Fruit fly (Drosophila melanogaster) whole organism, embryonic: Measurements from ENCODE around the gene Dok.
A peak's percentile ranks its signal among the peaks of the same experiment; 100 is the strongest.

Source experiments
- Atf6 ChIP-seq: fragments of 200-800 bp; sonication (Bioruptor generic); IDR thresholded peaks from 2 replicates; pipeline ENCODE4 v1.3.6; 2022; ENCODE audit warnings: missing biosample characterization, missing genetic modification characterization
- CG10366 ChIP-seq: fragments of 200-800 bp; sonication (Bioruptor generic); IDR thresholded peaks from 2 replicates; pipeline ENCODE4 v1.3.6; 2022; ENCODE audit warnings: missing biosample characterization, missing genetic modification characterization
- CG12299 ChIP-seq: fragments of 200-800 bp; sonication (Bioruptor generic); optimal IDR thresholded peaks from 2 replicates; lab custom pipeline; 2018; ENCODE audit warnings: missing biosample characterization, mild to moderate bottlenecking, missing genetic modification characterization
- CG13424 ChIP-seq: fragments of 200-800 bp; sonication (Bioruptor generic); optimal IDR thresholded peaks from 2 replicates; lab custom pipeline; 2019; ENCODE audit warnings: missing biosample characterization, mild to moderate bottlenecking, missing genetic modification characterization, moderate library complexity
- CG15696 ChIP-seq: fragments of 200-800 bp; sonication (Bioruptor generic); optimal IDR thresholded peaks from 2 replicates; lab custom pipeline; 2019; ENCODE audit warnings: missing biosample characterization, mild to moderate bottlenecking, missing genetic modification characterization, moderate library complexity
- CG1602 ChIP-seq: fragments of 200-800 bp; sonication (Bioruptor generic); optimal IDR thresholded peaks from 3 replicates; lab custom pipeline; 2016; ENCODE audit warnings: missing biosample characterization, missing genetic modification characterization
- CG16863 ChIP-seq: fragments of 200-800 bp; sonication (Bioruptor generic); optimal IDR thresholded peaks from 3 replicates; lab custom pipeline; 2016; ENCODE audit warnings: missing biosample characterization, missing genetic modification characterization
- CG17829 ChIP-seq: fragments of 200-800 bp; optimal IDR thresholded peaks from 2 replicates; lab custom pipeline; 2019; ENCODE audit warnings: missing biosample characterization, mild to moderate bottlenecking, missing genetic modification characterization, moderate library complexity
- CG18599 ChIP-seq: fragments of 200-800 bp; sonication (Bioruptor generic); optimal IDR thresholded peaks from 3 replicates; lab custom pipeline; 2017; ENCODE audit warnings: missing biosample characterization, missing genetic modification characterization, mild to moderate bottlenecking, moderate library complexity, missing genetic modification reagents
- CG2202 ChIP-seq: fragments of 200-800 bp; sonication (Bioruptor generic); optimal IDR thresholded peaks from 2 replicates; lab custom pipeline; 2018; ENCODE audit warnings: missing biosample characterization, mild to moderate bottlenecking, missing genetic modification characterization
- CG32767 ChIP-seq: fragments of 200-800 bp; sonication (Bioruptor generic); IDR thresholded peaks from 2 replicates; pipeline ENCODE4 v1.3.6; 2022; ENCODE audit warnings: missing biosample characterization, missing genetic modification characterization
- CG32772 ChIP-seq: fragments of 200-800 bp; sonication (Bioruptor generic); IDR thresholded peaks from 2 replicates; pipeline ENCODE4 v1.3.6; 2022; ENCODE audit warnings: missing biosample characterization, missing genetic modification characterization
- CG34376 ChIP-seq: fragments of 200-800 bp; sonication (Bioruptor generic); optimal IDR thresholded peaks from 2 replicates; lab custom pipeline; 2018; ENCODE audit warnings: missing biosample characterization, mild to moderate bottlenecking, missing genetic modification characterization
- CG7928 ChIP-seq: fragments of 200-800 bp; sonication (Bioruptor generic); optimal IDR thresholded peaks from 2 replicates; lab custom pipeline; 2017; ENCODE audit warnings: missing biosample characterization, mild to moderate bottlenecking, missing genetic modification characterization
- CG7987 ChIP-seq: fragments of 200-800 bp; sonication (Bioruptor generic); optimal IDR thresholded peaks from 2 replicates; lab custom pipeline; 2018; ENCODE audit warnings: missing biosample characterization, mild to moderate bottlenecking, missing genetic modification characterization, moderate library complexity
- CG9609 ChIP-seq: fragments of 200-800 bp; sonication (Bioruptor generic); optimal IDR thresholded peaks from 3 replicates; lab custom pipeline; 2016; ENCODE audit warnings: missing biosample characterization, missing genetic modification characterization
- CHES-1-like ChIP-seq: fragments of 200-800 bp; sonication (Bioruptor generic); optimal IDR thresholded peaks from 2 replicates; lab custom pipeline; 2016; ENCODE audit warnings: missing biosample characterization, missing genetic modification characterization
- Dbx ChIP-seq: fragments of 200-800 bp; sonication (Bioruptor generic); IDR thresholded peaks from 3 replicates; pipeline ENCODE4 v1.3.6; 2022; ENCODE audit warnings: missing biosample characterization, missing genetic modification characterization
- Doc2 ChIP-seq: fragments of 200-800 bp; sonication (Bioruptor generic); IDR thresholded peaks from 2 replicates; pipeline ENCODE4 v1.3.6; 2022; ENCODE audit warnings: missing biosample characterization, missing genetic modification characterization
- Ets97D ChIP-seq: fragments of 200-800 bp; sonication (Bioruptor generic); optimal IDR thresholded peaks from 3 replicates; lab custom pipeline; 2016; ENCODE audit warnings: missing biosample characterization, missing genetic modification characterization
- H15 ChIP-seq: fragments of 200-800 bp; sonication (Bioruptor generic); IDR thresholded peaks from 3 replicates; pipeline ENCODE4 v1.3.6; 2022; ENCODE audit warnings: missing biosample characterization, missing genetic modification characterization
- HLHmδ ChIP-seq: fragments of 200-800 bp; sonication (Bioruptor generic); optimal IDR thresholded peaks from 2 replicates; lab custom pipeline; 2018; ENCODE audit warnings: missing biosample characterization, mild to moderate bottlenecking, missing genetic modification characterization, moderate library complexity
- HmgD ChIP-seq: fragments of 200-800 bp; sonication (Bioruptor generic); optimal IDR thresholded peaks from 3 replicates; lab custom pipeline; 2016; ENCODE audit warnings: missing biosample characterization, missing genetic modification characterization
- Hr39 ChIP-seq: fragments of >200 bp; optimal IDR thresholded peaks from 2 replicates; lab custom pipeline; 2017
- Hr51 ChIP-seq, 2 experiments: fragments of 200-800 bp; sonication (Bioruptor generic); optimal IDR thresholded peaks; 2 replicates in 1 of 2; 3 replicates in 1 of 2; lab custom pipeline; 2016 to 2018; ENCODE audit warnings: missing biosample characterization in 2 of 2, missing genetic modification characterization in 2 of 2, mild to moderate bottlenecking in 1 of 2, moderate library complexity in 1 of 2
- Lim3 ChIP-seq: fragments of 200-800 bp; sonication (Bioruptor generic); IDR thresholded peaks from 2 replicates; pipeline ENCODE4 v1.3.6; 2022; ENCODE audit warnings: missing biosample characterization, missing genetic modification characterization
- MBD-R2 ChIP-seq: fragments of 200-800 bp; sonication (Bioruptor generic); IDR thresholded peaks from 2 replicates; pipeline ENCODE4 v1.3.6; 2022; ENCODE audit warnings: missing biosample characterization, missing genetic modification characterization
- Oaz ChIP-seq: fragments of 200-800 bp; sonication (Bioruptor generic); IDR thresholded peaks from 2 replicates; pipeline ENCODE4 v1.3.6; 2022; ENCODE audit warnings: missing biosample characterization, missing genetic modification characterization
- Sin3A ChIP-seq: fragments of >200 bp; optimal IDR thresholded peaks from 2 replicates; lab custom pipeline; 2018
- Tbp ChIP-seq: fragments of >200 bp; optimal IDR thresholded peaks from 2 replicates; lab custom pipeline; 2018; ENCODE audit warnings: missing biosample characterization, missing genetic modification characterization
- abd-A ChIP-seq: fragments of 200-800 bp; sonication (Bioruptor generic); optimal IDR thresholded peaks from 3 replicates; lab custom pipeline; 2019; ENCODE audit warnings: missing biosample characterization, mild to moderate bottlenecking, missing genetic modification characterization, moderate library complexity
- cas ChIP-seq: fragments of 200-800 bp; sonication (Bioruptor generic); IDR thresholded peaks from 2 replicates; pipeline ENCODE4 v1.3.6; 2022; ENCODE audit warnings: missing biosample characterization, missing genetic modification characterization
- chif ChIP-seq, 2 experiments: fragments of 200-800 bp; sonication (Bioruptor generic); optimal IDR thresholded peaks; 3 replicates each; lab custom pipeline; 2016; ENCODE audit warnings: missing biosample characterization in 2 of 2, missing genetic modification characterization in 2 of 2
- chinmo ChIP-seq: fragments of 200-800 bp; sonication (Bioruptor generic); IDR thresholded peaks from 4 replicates; pipeline ENCODE4 v1.3.6; 2022; ENCODE audit warnings: missing biosample characterization, missing genetic modification characterization; ENCODE audit not compliant: partially characterized antibody
- croc ChIP-seq: fragments of 200-800 bp; sonication (Bioruptor generic); conservative IDR thresholded peaks from 3 replicates; pipeline ENCODE4 v1.3.6; 2022; ENCODE audit warnings: missing biosample characterization, missing genetic modification characterization
- dmrt99B ChIP-seq: fragments of 200-800 bp; sonication (Bioruptor generic); optimal IDR thresholded peaks from 2 replicates; lab custom pipeline; 2018; ENCODE audit warnings: missing biosample characterization, mild to moderate bottlenecking, missing genetic modification characterization, moderate library complexity
- exex ChIP-seq: fragments of 200-800 bp; sonication (Bioruptor generic); optimal IDR thresholded peaks from 4 replicates; lab custom pipeline; 2018; ENCODE audit warnings: missing biosample characterization, mild to moderate bottlenecking, missing genetic modification characterization, moderate library complexity
- eyg ChIP-seq: fragments of 200-800 bp; sonication (Bioruptor generic); optimal IDR thresholded peaks from 3 replicates; lab custom pipeline; 2016; ENCODE audit warnings: missing biosample characterization, missing genetic modification characterization
- gce ChIP-seq: fragments of 200-800 bp; sonication (Bioruptor generic); IDR thresholded peaks from 3 replicates; pipeline ENCODE4 v1.3.6; 2022; ENCODE audit warnings: missing biosample characterization, missing genetic modification characterization
- gfzf ChIP-seq: fragments of 200-800 bp; sonication (Bioruptor generic); optimal IDR thresholded peaks from 2 replicates; lab custom pipeline; 2016; ENCODE audit warnings: missing biosample characterization, mild to moderate bottlenecking, missing genetic modification characterization, moderate library complexity
- h ChIP-seq: fragments of >200 bp; optimal IDR thresholded peaks from 2 replicates; lab custom pipeline; 2017
- jumu ChIP-seq: fragments of 200-800 bp; sonication (Bioruptor generic); optimal IDR thresholded peaks from 3 replicates; lab custom pipeline; 2016; ENCODE audit warnings: missing biosample characterization, missing genetic modification characterization
- kni ChIP-seq: fragments of 200-800 bp; sonication (Bioruptor generic); optimal IDR thresholded peaks from 3 replicates; lab custom pipeline; 2017; ENCODE audit warnings: mild to moderate bottlenecking, missing biosample characterization, missing genetic modification reagents, missing genetic modification characterization
- nerfin-2 ChIP-seq: fragments of 200-800 bp; sonication (Bioruptor generic); IDR thresholded peaks from 2 replicates; pipeline ENCODE4 v1.3.6; 2022; ENCODE audit warnings: missing biosample characterization, missing genetic modification characterization; ENCODE audit not compliant: partially characterized antibody
- otp ChIP-seq: fragments of 200-800 bp; sonication (Bioruptor generic); IDR thresholded peaks from 3 replicates; pipeline ENCODE4, ENCODE4 v1.3.6; 2022; ENCODE audit warnings: missing biosample characterization, missing genetic modification characterization
- rib ChIP-seq: fragments of 200-800 bp; sonication (Bioruptor generic); IDR thresholded peaks from 2 replicates; pipeline ENCODE4 v1.3.6; 2022; ENCODE audit warnings: missing biosample characterization, missing genetic modification characterization
- shn ChIP-seq: fragments of 200-800 bp; sonication (Bioruptor generic); optimal IDR thresholded peaks from 3 replicates; lab custom pipeline; 2016; ENCODE audit warnings: missing biosample characterization, missing genetic modification characterization
- unpg ChIP-seq: fragments of 200-800 bp; sonication (Bioruptor generic); optimal IDR thresholded peaks from 3 replicates; lab custom pipeline; 2018; ENCODE audit warnings: missing biosample characterization, mild to moderate bottlenecking, missing genetic modification characterization, moderate library complexity
- wek ChIP-seq: fragments of 200-800 bp; sonication (Bioruptor generic); optimal IDR thresholded peaks from 3 replicates; lab custom pipeline; 2018; ENCODE audit warnings: missing biosample characterization, mild to moderate bottlenecking, missing genetic modification characterization, moderate library complexity

The Dok gene

dm6 chrX:7285995-7286985, 37.7 kb upstream of the Dok start, which contains the start of gene CG2059 (continued):
- TF ChIP-seq HmgD (GFP tag; lab: Kevin White, UChicago) (peak; percentile 84), exex (tag; lab: Kevin White, UChicago) (peak; percentile 40), shn (peak; percentile 60), CG1602 (GFP tag; lab: Kevin White, UChicago) (peak; percentile 26), CG15696 (tag; lab: Kevin White, UChicago) (peak; percentile 26), rib (peak; percentile 28; the same call in 1 of the 2 replicates), CG32772 (GFP tag; lab: Robert Waterston, UW) (peak; percentile 47), gce (GFP tag; lab: Robert Waterston, UW) (peak; percentile 50; the same call in 1 of the 3 replicates), chif (GFP tag; optimal IDR thresholded peaks at IDR 0.05; lab: Kevin White, UChicago) (peak in 1 of 2 experiments; percentile 21), Lim3 (no peak), nerfin-2 (GFP tag; lab: Robert Waterston, UW) (no peak), gfzf (GFP tag; lab: Kevin White, UChicago) (peak; percentile 97), h (lab: Kevin White, UChicago) (no peak), wek (GFP tag; lab: Kevin White, UChicago) (no peak), CG17829 (tag; lab: Kevin White, UChicago) (peak; percentile 34), CG7987 (peak; percentile 51), CG12299 (tag; lab: Kevin White, UChicago) (peak; percentile 19), HLHmδ (GFP tag; lab: Kevin White, UChicago) (peak; percentile 23), CG18599 (GFP tag; lab: Kevin White, UChicago) (peak; percentile 21), jumu (GFP tag; lab: Kevin White, UChicago) (peak; percentile 69), cas (GFP tag; lab: Robert Waterston, UW) (no peak), CG13424 (tag; lab: Kevin White, UChicago) (peak; percentile 37), CG9609 (GFP tag; lab: Kevin White, UChicago) (peak; percentile 48), Oaz (GFP tag; lab: Robert Waterston, UW) (peak; percentile 37; the same call in 1 of the 2 replicates), croc (GFP tag; lab: Robert Waterston, UW) (0 out of 3 replicates have a peak, but pooled peaks have one; percentile 36), Tbp (GFP tag; lab: Kevin White, UChicago) (no peak), CG2202 (peak; percentile 39), Dbx (GFP tag; lab: Robert Waterston, UW) (peak; percentile 72), dmrt99B (tag; lab: Kevin White, UChicago) (peak; percentile 19), H15 (no peak), CG16863 (peak; percentile 39), CG34376 (peak; percentile 1), MBD-R2 (GFP tag; lab: Robert Waterston, UW) (peak; percentile 77), CG7928 (GFP tag; lab: Kevin White, UChicago) (peak; percentile 53), Doc2 (GFP tag; lab: Robert Waterston, UW) (no peak), unpg (GFP tag; lab: Kevin White, UChicago) (no peak), otp (GFP tag; lab: Robert Waterston, UW) (0 out of 3 replicates have a peak, but pooled peaks have one; percentile 42), Ets97D (GFP tag; lab: Kevin White, UChicago) (peak; percentile 96), CHES-1-like (GFP tag; lab: Kevin White, UChicago) (peak; percentile 51), chinmo (GFP tag; lab: Robert Waterston, UW) (0 out of 4 replicates have a peak, but pooled peaks have one; percentile 42), eyg (GFP tag; lab: Kevin White, UChicago) (peak; percentile 29), Hr39 (lab: Kevin White, UChicago) (no peak), Hr51 (GFP tag; optimal IDR thresholded peaks at IDR 0.05; lab: Kevin White, UChicago) (peak in 1 of 2 experiments; percentile 50), CG10366 (GFP tag; lab: Robert Waterston, UW) (peak; percentile 47), Atf6 (GFP tag; lab: Robert Waterston, UW) (0 out of 2 replicates have a peak, but pooled peaks have one; percentile 9), CG32767 (GFP tag; lab: Robert Waterston, UW) (0 out of 2 replicates have a peak, but pooled peaks have one; percentile 13), Sin3A (lab: Kevin White, UChicago) (peak; percentile 54), abd-A (tag; lab: Kevin White, UChicago) (peak; percentile 54), kni (peak; percentile 22)
